Worm (Caenorhabditis elegans): ENCODE results near the gene cyp-14A1.

- TF ChIP-seq him-1 (tag; optimal IDR thresholded peaks at IDR 0.05): no peak
- TF ChIP-seq W03F9.2 (tag; optimal IDR thresholded peaks at IDR 0.05): no peak
- no peak for TF ChIP-seq dao-5 (tag; optimal IDR thresholded peaks at IDR 0.05)
These were observed 29.0 kb downstream of the cyp-14A1 start, which contains the start of gene K08H2.4 for ce11 chrX:13238197-13238596.

Measured in whole organism, L4/young adult.